Worm (Caenorhabditis elegans) whole organism, L3 larva: ENCODE results near the gene srg-11.
A peak's percentile ranks its signal among the peaks of the same experiment; 100 is the strongest.

Experiments
- R02D3.7 ChIP-seq: fragments of 150-350 bp; optimal IDR thresholded peaks from 2 replicates; lab custom pipeline; 2014; ENCODE audit warnings: missing biosample characterization, missing genetic modification characterization
- ama-1 ChIP-seq: fragments of 150-350 bp; optimal IDR thresholded peaks from 2 replicates; lab custom pipeline; 2018
- ceh-16 ChIP-seq: sonication (generic microtip); optimal IDR thresholded peaks from 2 replicates; lab custom pipeline; 2017; ENCODE audit warnings: missing biosample characterization, missing genetic modification characterization
- ceh-28 ChIP-seq: fragments of 150-350 bp; optimal IDR thresholded peaks from 2 replicates; lab custom pipeline; 2014; ENCODE audit warnings: missing biosample characterization, missing genetic modification reagents, missing genetic modification characterization
- ceh-82 ChIP-seq: fragments of 150-350 bp; optimal IDR thresholded peaks from 2 replicates; lab custom pipeline; 2014; ENCODE audit warnings: missing biosample characterization, missing genetic modification characterization
- ceh-9 ChIP-seq: sonication (generic microtip); optimal IDR thresholded peaks from 2 replicates; lab custom pipeline; 2018; ENCODE audit warnings: missing biosample characterization, missing genetic modification characterization
- daf-12 ChIP-seq: fragments of 150-350 bp; optimal IDR thresholded peaks from 2 replicates; lab custom pipeline; 2014; ENCODE audit warnings: missing biosample characterization, missing genetic modification reagents, missing genetic modification characterization
- egl-5 ChIP-seq: fragments of 150-350 bp; optimal IDR thresholded peaks from 2 replicates; lab custom pipeline; 2017; ENCODE audit warnings: missing biosample characterization, missing genetic modification reagents, missing genetic modification characterization, inconsistent platforms
- elt-2 ChIP-seq: sonication (generic microtip); optimal IDR thresholded peaks from 2 replicates; lab custom pipeline; 2016; ENCODE audit warnings: missing genetic modification reagents, mild to moderate bottlenecking, missing genetic modification characterization, missing compliant biosample characterization
- eor-1 ChIP-seq, 2 experiments: fragments of 150-350 bp; optimal IDR thresholded peaks; 2 replicates each; lab custom pipeline; 2014 to 2018; ENCODE audit warnings: missing biosample characterization in 2 of 2, missing genetic modification characterization in 2 of 2
- fkh-2 ChIP-seq: fragments of 150-350 bp; optimal IDR thresholded peaks from 2 replicates; lab custom pipeline; 2014; ENCODE audit warnings: missing biosample characterization, missing genetic modification reagents, missing genetic modification characterization
- fos-1 ChIP-seq: fragments of 150-350 bp; optimal IDR thresholded peaks from 2 replicates; lab custom pipeline; 2014; ENCODE audit warnings: missing biosample characterization, missing genetic modification characterization
- hmg-11 ChIP-seq: sonication (generic microtip); optimal IDR thresholded peaks from 2 replicates; lab custom pipeline; 2016; ENCODE audit warnings: missing genetic modification characterization, missing compliant biosample characterization
- jun-1 ChIP-seq: fragments of 150-350 bp; optimal IDR thresholded peaks from 2 replicates; lab custom pipeline; 2014; ENCODE audit warnings: missing biosample characterization, missing genetic modification reagents, missing genetic modification characterization
- lin-15B ChIP-seq: fragments of 150-350 bp; optimal IDR thresholded peaks from 2 replicates; lab custom pipeline; 2014; ENCODE audit warnings: missing biosample characterization, missing genetic modification characterization
- lin-39 ChIP-seq: fragments of 150-350 bp; optimal IDR thresholded peaks from 2 replicates; lab custom pipeline; 2018; ENCODE audit warnings: missing biosample characterization, missing genetic modification reagents, missing genetic modification characterization
- mdl-1 ChIP-seq: fragments of 150-350 bp; optimal IDR thresholded peaks from 2 replicates; lab custom pipeline; 2014; ENCODE audit warnings: missing biosample characterization, missing genetic modification characterization
- nfya-1 ChIP-seq: sonication (generic microtip); optimal IDR thresholded peaks from 2 replicates; lab custom pipeline; 2017; ENCODE audit warnings: missing genetic modification characterization, mild to moderate bottlenecking, missing compliant biosample characterization, antibody characterized with exemption, moderate library complexity; ENCODE audit not compliant: insufficient read depth
- nhr-23 ChIP-seq: fragments of 150-350 bp; optimal IDR thresholded peaks from 2 replicates; lab custom pipeline; 2014; ENCODE audit warnings: missing biosample characterization, missing genetic modification reagents, missing genetic modification characterization
- nhr-237 ChIP-seq: fragments of 150-350 bp; optimal IDR thresholded peaks from 2 replicates; lab custom pipeline; 2014; ENCODE audit warnings: missing biosample characterization, missing genetic modification characterization
- nhr-25 ChIP-seq: sonication (generic microtip); optimal IDR thresholded peaks from 2 replicates; lab custom pipeline; 2017; ENCODE audit warnings: missing biosample characterization, missing genetic modification characterization
- nhr-28 ChIP-seq: fragments of 150-350 bp; optimal IDR thresholded peaks from 2 replicates; lab custom pipeline; 2014; ENCODE audit warnings: missing biosample characterization, missing genetic modification characterization
- nhr-43 ChIP-seq: sonication (generic microtip); optimal IDR thresholded peaks from 2 replicates; lab custom pipeline; 2016; ENCODE audit warnings: mild to moderate bottlenecking, missing genetic modification characterization, missing compliant biosample characterization; ENCODE audit not compliant: poor library complexity, severe bottlenecking
- nhr-67 ChIP-seq: fragments of 150-350 bp; optimal IDR thresholded peaks from 2 replicates; lab custom pipeline; 2014; ENCODE audit warnings: missing biosample characterization, missing genetic modification characterization
- nhr-77 ChIP-seq: fragments of 150-350 bp; optimal IDR thresholded peaks from 2 replicates; lab custom pipeline; 2014; ENCODE audit warnings: missing biosample characterization, missing genetic modification characterization
- pha-4 ChIP-seq: fragments of 150-350 bp; optimal IDR thresholded peaks from 2 replicates; lab custom pipeline; 2014; ENCODE audit warnings: missing biosample characterization, missing genetic modification reagents, missing genetic modification characterization
- pqm-1 ChIP-seq: fragments of 150-350 bp; optimal IDR thresholded peaks from 2 replicates; lab custom pipeline; 2017; ENCODE audit warnings: missing biosample characterization, missing genetic modification characterization, inconsistent platforms
- sea-2 ChIP-seq: fragments of 150-350 bp; sonication (generic microtip); optimal IDR thresholded peaks from 4 replicates; lab custom pipeline; 2014; ENCODE audit warnings: missing biosample characterization, missing genetic modification reagents, missing genetic modification characterization
- skn-1 ChIP-seq: fragments of 150-350 bp; optimal IDR thresholded peaks from 2 replicates; lab custom pipeline; 2014; ENCODE audit warnings: missing biosample characterization, missing genetic modification characterization
- snpc-4 ChIP-seq: fragments of 150-350 bp; optimal IDR thresholded peaks from 2 replicates; lab custom pipeline; 2014; ENCODE audit warnings: missing biosample characterization, missing genetic modification characterization
- tbx-2 ChIP-seq: sonication (generic microtip); optimal IDR thresholded peaks from 2 replicates; lab custom pipeline; 2016; ENCODE audit warnings: mild to moderate bottlenecking, missing genetic modification characterization, missing compliant biosample characterization
- unc-62 ChIP-seq: fragments of 150-350 bp; sonication (generic microtip); optimal IDR thresholded peaks from 4 replicates; lab custom pipeline; 2014; ENCODE audit warnings: missing biosample characterization, missing genetic modification reagents, missing genetic modification characterization
- ztf-11 ChIP-seq: fragments of 150-350 bp; optimal IDR thresholded peaks from 2 replicates; lab custom pipeline; 2014; ENCODE audit warnings: missing biosample characterization, missing genetic modification characterization

Gene srg-11

DNA sequence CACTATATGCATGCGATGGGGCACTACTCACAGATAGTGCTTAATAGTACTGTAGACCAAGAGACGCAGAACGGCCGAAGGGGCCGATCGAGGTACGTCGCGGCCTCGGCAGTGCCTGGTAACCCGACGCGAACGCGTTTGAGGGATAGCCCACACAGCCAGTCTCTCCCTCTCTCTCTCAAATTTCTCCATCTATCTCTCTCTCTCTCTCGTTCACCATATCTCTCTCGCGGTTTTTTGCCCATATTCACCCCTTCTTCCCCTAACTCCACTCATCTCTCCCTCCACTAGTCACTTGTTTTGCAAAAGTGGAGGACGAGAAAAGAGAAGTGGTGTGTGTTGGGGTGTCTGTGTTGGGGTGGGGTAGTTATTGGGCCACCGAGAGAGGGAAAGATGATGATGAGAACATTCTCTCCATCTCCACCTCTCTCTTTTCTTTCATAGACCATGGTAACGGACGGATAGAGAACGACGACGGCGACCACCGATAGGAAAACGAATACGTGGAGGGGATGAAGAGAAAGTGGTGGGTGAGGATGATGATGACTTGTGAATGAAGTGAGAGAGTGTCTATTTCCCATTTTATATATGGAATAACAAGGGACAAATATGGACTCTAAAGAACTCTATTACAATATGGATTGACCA is 12.9 kb upstream of the srg-11 start (continued):
- TF ChIP-seq nhr-67 (no peak), nhr-237 (tag; lab: Kevin White, UChicago) (no peak), daf-12 (tag; lab: Kevin White, UChicago) (no peak), lin-39 (tag; lab: Kevin White, UChicago) (peak; percentile 65), elt-2 (tag; lab: Kevin White, UChicago) (no peak), ceh-28 (tag; lab: Kevin White, UChicago) (no peak), nhr-77 (tag; lab: Kevin White, UChicago) (no peak), ama-1 (lab: Kevin White, UChicago) (no peak), nhr-23 (peak; percentile 38), ztf-11 (no peak), ceh-16 (tag; lab: Kevin White, UChicago) (no peak), skn-1 (tag; lab: Kevin White, UChicago) (no peak), fkh-2 (tag; lab: Kevin White, UChicago) (no peak)
- TF ChIP-seq, all 47 proteins: peak for 13

DNA sequence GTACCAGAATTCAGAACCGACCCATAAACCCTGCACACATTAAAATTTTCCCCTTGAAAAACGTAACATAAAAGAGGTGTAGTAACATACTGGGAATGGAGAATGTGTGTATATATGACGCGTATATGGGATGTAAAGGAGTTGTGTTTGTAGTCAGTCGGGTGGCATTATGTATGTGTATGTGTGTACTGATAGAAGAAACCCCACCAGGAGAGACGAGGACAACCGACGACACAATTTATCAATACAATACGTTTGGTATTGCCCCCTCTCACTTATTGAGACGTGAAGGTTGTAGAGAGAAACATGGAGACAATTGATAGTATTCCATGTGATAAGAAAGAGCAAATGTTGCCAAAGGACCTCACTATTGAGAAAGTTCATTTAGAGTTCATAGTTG is 11.7 kb upstream of the srg-11 start:
- peak; percentile 66 for TF ChIP-seq pqm-1
- no peak for TF ChIP-seq nfya-1
- TF ChIP-seq elt-2 (tag; lab: Kevin White, UChicago): peak; percentile 62
- TF ChIP-seq pha-4 (tag; lab: Kevin White, UChicago): peak; percentile 66
- no peak for TF ChIP-seq lin-15B (tag; lab: Kevin White, UChicago)

DNA sequence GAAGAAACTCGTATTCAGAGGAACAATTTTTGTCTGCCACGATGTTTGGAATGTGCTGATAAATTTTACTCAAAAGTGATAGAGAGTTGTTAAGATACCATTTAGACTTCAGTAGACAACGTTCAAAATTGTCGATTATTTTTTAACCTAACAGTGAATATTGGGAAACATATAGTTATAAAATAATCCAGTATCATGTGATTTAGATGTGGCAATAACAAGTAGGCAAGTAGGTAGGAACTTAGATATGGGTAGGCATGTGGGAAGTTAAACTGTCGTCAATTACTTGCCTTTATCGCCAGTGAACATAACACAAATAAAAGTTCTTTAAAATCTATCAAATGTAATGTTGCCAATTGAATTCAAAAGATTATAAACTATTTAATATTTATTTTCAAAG is 8.3 kb upstream of the srg-11 start, which contains the start of gene T23F11.11:
TSS of gene T23F11.11 (minus strand) at position 101 of the 400 bp plus-strand sequence.
- no peak for TF ChIP-seq jun-1 (tag; lab: Kevin White, UChicago)
- no peak for TF ChIP-seq snpc-4 (tag; lab: Kevin White, UChicago)
- TF ChIP-seq egl-5: no peak
- TF ChIP-seq ztf-11: no peak
- TF ChIP-seq ceh-16 (tag; lab: Kevin White, UChicago): no peak

DNA sequence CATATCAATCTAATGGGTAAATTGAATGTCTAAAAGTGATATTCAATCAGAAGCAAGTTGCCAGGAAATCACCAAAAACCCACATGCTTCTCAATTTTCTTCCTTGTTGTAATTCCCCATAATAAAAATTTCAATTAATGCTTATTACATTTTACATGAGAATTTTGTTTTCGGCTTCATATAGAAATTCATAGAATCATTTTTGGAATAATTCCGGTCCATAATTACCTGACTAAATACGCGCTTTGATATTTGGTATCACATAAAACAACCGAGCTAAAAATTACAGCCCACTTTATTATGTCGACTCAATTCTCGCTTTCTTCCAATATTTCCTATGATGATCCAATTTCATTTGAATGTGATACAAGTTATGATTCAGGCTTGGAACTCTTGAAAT is 7.9 kb upstream of the srg-11 start, which contains the start of gene srg-13:
TSS of gene srg-13 (plus strand) at position 301 of the 400 bp plus-strand sequence.
- TF ChIP-seq pqm-1 (no peak), ceh-9 (no peak), sea-2 (no peak), ceh-16 (tag; lab: Kevin White, UChicago) (no peak), R02D3.7 (tag; lab: Kevin White, UChicago) (no peak), tbx-2 (no peak)

DNA sequence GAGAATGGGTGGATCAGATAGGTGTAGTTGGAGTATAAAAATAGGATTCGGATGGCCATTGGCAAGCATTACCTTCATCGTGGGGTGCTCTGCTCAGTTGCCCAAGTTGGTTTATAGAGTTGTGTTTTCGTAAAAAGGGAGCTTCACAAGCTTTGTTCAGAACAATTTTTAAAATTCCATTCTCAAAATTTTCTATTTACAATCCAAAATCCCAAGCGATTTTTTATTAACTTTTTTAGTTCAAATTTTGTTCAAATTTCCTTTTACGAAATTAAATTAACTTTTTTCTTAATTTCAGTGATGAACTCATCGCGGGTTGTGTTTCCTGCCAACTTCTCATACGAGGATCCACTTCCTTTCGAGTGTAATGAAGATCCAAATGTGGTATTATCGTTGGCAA is 2.3 kb upstream of the srg-11 start, which contains the start of gene srg-10:
TSS of gene srg-10 (plus strand) at position 301 of the 400 bp plus-strand sequence.
- TF ChIP-seq R02D3.7 (tag; lab: Kevin White, UChicago) (no peak), nfya-1 (no peak), nhr-23 (no peak), skn-1 (tag; lab: Kevin White, UChicago) (no peak), jun-1 (tag; lab: Kevin White, UChicago) (no peak), hmg-11 (tag; lab: Kevin White, UChicago) (no peak), nhr-77 (tag; lab: Kevin White, UChicago) (no peak), nhr-25 (no peak), lin-39 (tag; lab: Kevin White, UChicago) (no peak), nhr-28 (no peak), daf-12 (tag; lab: Kevin White, UChicago) (no peak), elt-2 (tag; lab: Kevin White, UChicago) (no peak), egl-5 (no peak)

DNA sequence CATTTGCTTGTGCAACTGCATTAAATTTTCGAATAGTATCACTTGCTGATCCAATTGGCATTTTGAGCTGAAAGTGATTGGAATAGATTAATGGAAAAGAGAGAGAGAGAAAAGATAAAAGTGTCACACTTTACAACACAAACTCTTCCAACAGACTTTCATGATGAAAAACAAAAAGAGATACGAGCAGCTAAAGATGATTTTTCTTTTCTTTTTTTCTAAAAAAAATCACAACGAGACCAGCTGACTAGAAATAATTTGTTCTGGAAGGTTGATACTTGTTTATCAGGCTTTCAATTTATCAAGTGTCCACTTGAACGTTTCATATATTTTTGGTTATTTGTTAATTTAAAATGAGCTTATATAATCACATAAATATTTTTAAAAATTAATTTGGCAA is 7.3 kb downstream of the srg-11 start:
- TF ChIP-seq unc-62 (GFP tag; lab: Kevin White, UChicago) (no peak), nfya-1 (no peak), lin-15B (tag; lab: Kevin White, UChicago) (no peak), snpc-4 (tag; lab: Kevin White, UChicago) (no peak), ceh-82 (no peak), nhr-43 (no peak), tbx-2 (no peak), fkh-2 (tag; lab: Kevin White, UChicago) (no peak), mdl-1 (no peak), eor-1 (tag; optimal IDR thresholded peaks at IDR 0.05; lab: Kevin White, UChicago) (no peak), fos-1 (no peak), sea-2 (no peak), nhr-67 (no peak)
